Fruit fly (Drosophila melanogaster) whole organism, wandering third instar larva: ENCODE measurements around the gene CG11779.

Source experiments
- Abd-B ChIP-seq: fragments of >200 bp; optimal IDR thresholded peaks from 2 replicates; lab custom pipeline; 2017; ENCODE audit warnings: missing biosample characterization, missing genetic modification characterization
- Dif ChIP-seq: fragments of 200-275, 200-300 bp; sonication (Bioruptor generic); optimal IDR thresholded peaks from 2 replicates; lab custom pipeline; 2018; ENCODE audit warnings: missing biosample characterization, missing genetic modification characterization; ENCODE audit not compliant: partially characterized antibody
- Jra ChIP-seq: sonication (Bioruptor generic); optimal IDR thresholded peaks from 2 replicates; lab custom pipeline; 2016; ENCODE audit warnings: missing biosample characterization, missing genetic modification characterization
- Vsx2 ChIP-seq: fragments of 200-300, 225-300 bp; sonication (Bioruptor generic); optimal IDR thresholded peaks from 2 replicates; lab custom pipeline; 2018; ENCODE audit warnings: missing biosample characterization, missing genetic modification characterization; ENCODE audit not compliant: partially characterized antibody
- psq ChIP-seq: fragments of 200-800 bp; sonication (Bioruptor generic); optimal IDR thresholded peaks from 3 replicates; lab custom pipeline; 2017; ENCODE audit warnings: missing biosample characterization, mild to moderate bottlenecking, missing genetic modification characterization, moderate library complexity
- rgr ChIP-seq: fragments of 200-800 bp; sonication (Bioruptor generic); optimal IDR thresholded peaks from 3 replicates; lab custom pipeline; 2016; ENCODE audit warnings: missing biosample characterization, mild to moderate bottlenecking, missing genetic modification characterization
- usp ChIP-seq: fragments of >200 bp; optimal IDR thresholded peaks from 2 replicates; lab custom pipeline; 2017; ENCODE audit warnings: missing biosample characterization, missing genetic modification characterization

DNA sequence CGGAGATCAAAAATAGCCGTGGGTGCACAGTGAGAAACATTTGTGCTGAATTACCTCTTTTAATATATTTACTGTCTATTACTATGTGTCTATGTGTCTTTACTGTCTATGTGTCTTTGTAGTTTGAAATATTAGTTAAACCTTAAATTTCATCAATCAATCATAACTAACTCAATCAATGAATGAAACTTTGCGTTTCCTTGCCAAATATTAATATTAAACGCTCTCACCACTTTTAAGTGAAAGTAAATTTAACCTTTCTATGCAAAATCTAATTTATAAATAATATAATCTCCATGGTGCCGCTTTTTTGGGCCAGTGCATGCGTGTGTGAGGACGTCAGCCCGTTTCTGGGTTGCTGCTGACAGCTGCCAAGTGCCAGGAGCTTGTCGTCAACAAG lies 21.5 kb upstream of the CG11779 start:
- TF ChIP-seq Dif (GFP tag; lab: Kevin White, UChicago) (no peak), Vsx2 (GFP tag; lab: Kevin White, UChicago) (no peak), rgr (GFP tag; lab: Kevin White, UChicago) (peak; percentile 62), Jra (GFP tag; lab: Kevin White, UChicago) (no peak), psq (GFP tag; lab: Kevin White, UChicago) (no peak), usp (GFP tag; lab: Kevin White, UChicago) (no peak), Abd-B (GFP tag; lab: Kevin White, UChicago) (no peak)
